Fruit fly (Drosophila melanogaster) whole organism, adult: ENCODE measurements around the gene Ubr3.

ENCODE experiments used
- CG11617 ChIP-seq: fragments of 200-800 bp; sonication (Bioruptor generic); optimal IDR thresholded peaks from 2 replicates; lab custom pipeline; 2017; ENCODE audit warnings: mild to moderate bottlenecking, missing biosample characterization, missing genetic modification reagents, missing genetic modification characterization
- CG12768 ChIP-seq: fragments of 200-800 bp; sonication (Bioruptor generic); optimal IDR thresholded peaks from 2 replicates; lab custom pipeline; 2017; ENCODE audit warnings: missing biosample characterization, missing genetic modification characterization, mild to moderate bottlenecking, moderate library complexity, missing genetic modification reagents
- CG14711 ChIP-seq: fragments of 200-800 bp; sonication (Bioruptor generic); optimal IDR thresholded peaks from 2 replicates; lab custom pipeline; 2018; ENCODE audit warnings: missing biosample characterization, mild to moderate bottlenecking, missing genetic modification characterization, moderate library complexity
- CG1620 ChIP-seq: fragments of 200-800 bp; sonication (Bioruptor generic); optimal IDR thresholded peaks from 2 replicates; lab custom pipeline; 2016; ENCODE audit warnings: missing biosample characterization, missing genetic modification characterization
- CG33017 ChIP-seq: fragments of 200-800 bp; sonication (Bioruptor generic); optimal IDR thresholded peaks from 2 replicates; lab custom pipeline; 2018; ENCODE audit warnings: missing biosample characterization, mild to moderate bottlenecking, missing genetic modification characterization, moderate library complexity
- CG5204 ChIP-seq: fragments of 200-800 bp; sonication (Bioruptor generic); optimal IDR thresholded peaks from 2 replicates; lab custom pipeline; 2016; ENCODE audit warnings: missing biosample characterization, missing genetic modification characterization
- CG7045 ChIP-seq: fragments of 200-800 bp; sonication (Bioruptor generic); optimal IDR thresholded peaks from 2 replicates; lab custom pipeline; 2017; ENCODE audit warnings: missing biosample characterization, mild to moderate bottlenecking, missing genetic modification characterization
- CG7101 ChIP-seq: fragments of 200-800 bp; sonication (Bioruptor generic); optimal IDR thresholded peaks from 2 replicates; lab custom pipeline; 2018; ENCODE audit warnings: missing biosample characterization, mild to moderate bottlenecking, missing genetic modification characterization, moderate library complexity
- Clk ChIP-seq: fragments of 200-800 bp; sonication (Bioruptor generic); optimal IDR thresholded peaks from 2 replicates; lab custom pipeline; 2017; ENCODE audit warnings: missing biosample characterization, missing genetic modification characterization
- Crg-1 ChIP-seq: fragments of 200-800 bp; sonication (Bioruptor generic); optimal IDR thresholded peaks from 2 replicates; lab custom pipeline; 2016; ENCODE audit warnings: missing biosample characterization, missing genetic modification characterization
- Hr96 ChIP-seq: fragments of 200-800 bp; sonication (Bioruptor generic); optimal IDR thresholded peaks from 2 replicates; lab custom pipeline; 2016; ENCODE audit warnings: missing biosample characterization, missing genetic modification characterization
- Mnt ChIP-seq: fragments of 200-800 bp; sonication (Bioruptor generic); optimal IDR thresholded peaks from 2 replicates; lab custom pipeline; 2016; ENCODE audit warnings: missing biosample characterization, mild to moderate bottlenecking, missing genetic modification characterization
- bab1 ChIP-seq: fragments of 200-800 bp; sonication (Bioruptor generic); optimal IDR thresholded peaks from 3 replicates; lab custom pipeline; 2019; ENCODE audit warnings: missing biosample characterization, mild to moderate bottlenecking, missing genetic modification characterization, moderate library complexity
- cic ChIP-seq: fragments of 200-800 bp; sonication (Bioruptor generic); optimal IDR thresholded peaks from 2 replicates; lab custom pipeline; 2017; ENCODE audit warnings: missing biosample characterization, mild to moderate bottlenecking, missing genetic modification characterization, moderate library complexity
- cnc ChIP-seq, 2 experiments: fragments of >200 bp; optimal IDR thresholded peaks; 2 replicates each; lab custom pipeline; 2017
- kay ChIP-seq: fragments of 200-800 bp; sonication (Bioruptor generic); peaks from one replicate; lab custom pipeline; 2016; ENCODE audit warnings: missing biosample characterization, missing genetic modification characterization, borderline replicate concordance
- ovo ChIP-seq: fragments of 200-800 bp; sonication (Bioruptor generic); optimal IDR thresholded peaks from 2 replicates; lab custom pipeline; 2016; ENCODE audit warnings: missing biosample characterization, missing genetic modification characterization
- pad ChIP-seq: fragments of 200-800 bp; sonication (Bioruptor generic); optimal IDR thresholded peaks from 3 replicates; lab custom pipeline; 2017; ENCODE audit warnings: missing biosample characterization, missing genetic modification characterization, mild to moderate bottlenecking, moderate library complexity, missing genetic modification reagents
- tj ChIP-seq: fragments of 200-800 bp; sonication (Bioruptor generic); optimal IDR thresholded peaks from 3 replicates; lab custom pipeline; 2017; ENCODE audit warnings: missing biosample characterization, mild to moderate bottlenecking, missing genetic modification characterization, moderate library complexity
- toe ChIP-seq: fragments of 200-800 bp; sonication (Bioruptor generic); optimal IDR thresholded peaks from 2 replicates; lab custom pipeline; 2016; ENCODE audit warnings: missing biosample characterization, missing genetic modification characterization

Ubr3 gene

dm6 chrX:7937588-7938481 lies 2.1 kb downstream of the Ubr3 start:
- TF ChIP-seq bab1 (GFP tag; lab: Kevin White, UChicago) (peak; percentile 64), toe (GFP tag; lab: Kevin White, UChicago) (peak; percentile 60), CG12768 (GFP tag; lab: Kevin White, UChicago) (peak; percentile 73), cic (GFP tag; lab: Kevin White, UChicago) (no peak), pad (GFP tag; lab: Kevin White, UChicago) (peak; percentile 89), CG14711 (peak; percentile 50), Hr96 (GFP tag; lab: Kevin White, UChicago) (peak; percentile 94), Clk (GFP tag; lab: Kevin White, UChicago) (peak; percentile 71), Mnt (GFP tag; lab: Kevin White, UChicago) (peak; percentile 69), cnc (optimal IDR thresholded peaks at IDR 0.05; lab: Kevin White, UChicago) (no peak), CG11617 (GFP tag; lab: Kevin White, UChicago) (peak; percentile 92), Crg-1 (GFP tag; lab: Kevin White, UChicago) (peak; percentile 79), CG5204 (GFP tag; lab: Kevin White, UChicago) (peak; percentile 83), tj (GFP tag; lab: Kevin White, UChicago) (peak; percentile 85), CG7101 (peak; percentile 75), CG1620 (GFP tag; lab: Kevin White, UChicago) (peak; percentile 79), CG33017 (no peak), CG7045 (GFP tag; lab: Kevin White, UChicago) (peak; percentile 86), ovo (GFP tag; lab: Kevin White, UChicago) (no peak), kay (no peak)

- TF ChIP-seq Hr96 (GFP tag; lab: Kevin White, UChicago): no peak
- peak; percentile 100 for TF ChIP-seq ovo (GFP tag; lab: Kevin White, UChicago)
- no peak for TF ChIP-seq CG11617 (GFP tag; lab: Kevin White, UChicago)
- peak; percentile 38 for TF ChIP-seq pad (GFP tag; lab: Kevin White, UChicago)
- no peak for TF ChIP-seq CG33017
- no peak for TF ChIP-seq CG12768 (GFP tag; lab: Kevin White, UChicago)
- no peak for TF ChIP-seq kay
- TF ChIP-seq cic (GFP tag; lab: Kevin White, UChicago): no peak
- no peak for TF ChIP-seq toe (GFP tag; lab: Kevin White, UChicago)
- no peak for TF ChIP-seq Clk (GFP tag; lab: Kevin White, UChicago)
- TF ChIP-seq CG5204 (GFP tag; lab: Kevin White, UChicago): peak; percentile 14
- no peak for TF ChIP-seq CG14711
- no peak for TF ChIP-seq Mnt (GFP tag; lab: Kevin White, UChicago)
- no peak for TF ChIP-seq CG1620 (GFP tag; lab: Kevin White, UChicago)
- TF ChIP-seq tj (GFP tag; lab: Kevin White, UChicago): no peak
- TF ChIP-seq cnc (optimal IDR thresholded peaks at IDR 0.05; lab: Kevin White, UChicago): no peak
- TF ChIP-seq CG7101: no peak
- no peak for TF ChIP-seq bab1 (GFP tag; lab: Kevin White, UChicago)
- peak; percentile 33 for TF ChIP-seq Crg-1 (GFP tag; lab: Kevin White, UChicago)
- TF ChIP-seq CG7045 (GFP tag; lab: Kevin White, UChicago): no peak
Observed at dm6 chrX:7938482-7938804, 2.7 kb downstream of the Ubr3 start.

dm6 chrX:7944151-7944713 lies 8.5 kb downstream of the Ubr3 start:
- no peak for TF ChIP-seq CG11617 (GFP tag; lab: Kevin White, UChicago)
- no peak for TF ChIP-seq Crg-1 (GFP tag; lab: Kevin White, UChicago)
- TF ChIP-seq tj (GFP tag; lab: Kevin White, UChicago): no peak
- TF ChIP-seq Hr96 (GFP tag; lab: Kevin White, UChicago): no peak
- no peak for TF ChIP-seq CG14711
- TF ChIP-seq toe (GFP tag; lab: Kevin White, UChicago): no peak
- TF ChIP-seq pad (GFP tag; lab: Kevin White, UChicago): no peak
- no peak for TF ChIP-seq cic (GFP tag; lab: Kevin White, UChicago)
- no peak for TF ChIP-seq kay
- no peak for TF ChIP-seq CG33017
- no peak for TF ChIP-seq cnc (optimal IDR thresholded peaks at IDR 0.05; lab: Kevin White, UChicago)

DNA sequence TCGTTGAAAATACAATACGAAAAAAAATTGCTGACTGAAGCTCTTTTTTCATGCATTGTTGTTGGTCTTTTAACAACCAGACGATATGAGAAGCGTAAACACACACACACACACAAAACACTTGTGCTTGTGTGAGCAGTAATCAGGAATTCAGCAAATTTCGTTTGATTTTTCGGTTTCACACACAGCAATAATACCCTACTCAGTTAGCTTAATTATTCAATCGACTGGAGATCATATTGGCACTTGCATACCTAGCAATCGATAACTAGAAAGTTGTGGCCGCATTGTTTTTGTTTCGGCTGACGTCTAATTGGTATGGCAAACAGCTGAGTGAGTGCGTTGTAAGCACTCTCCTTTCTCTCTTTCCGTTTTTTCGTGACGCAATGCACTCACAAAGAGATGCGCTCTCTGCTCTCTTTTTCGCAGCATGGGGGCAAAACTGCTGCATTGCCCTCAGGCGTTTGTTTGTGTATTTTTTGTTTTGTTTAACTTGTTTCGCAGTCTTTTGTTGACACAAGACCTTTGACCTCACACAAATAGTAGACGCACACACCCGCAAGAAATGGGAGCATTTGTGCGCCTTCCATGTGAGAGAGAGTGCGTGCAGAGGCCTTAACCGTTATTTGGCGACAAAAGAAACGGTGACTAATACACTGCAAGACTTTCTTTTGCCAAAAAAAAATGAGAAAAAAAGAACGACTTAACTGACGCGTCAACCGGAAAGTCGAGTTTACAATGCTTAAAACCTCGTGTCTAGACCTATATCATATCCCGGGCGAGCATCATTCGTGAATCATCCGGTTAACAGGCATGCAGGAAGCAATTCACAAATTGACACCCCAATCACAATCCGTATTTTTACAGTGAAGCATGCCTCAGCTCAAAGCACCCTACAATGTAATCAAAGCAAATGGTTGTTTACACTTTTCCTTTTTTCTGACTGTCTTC lies 9.4 kb downstream of the Ubr3 start:
- TF ChIP-seq CG33017 (no peak), cnc (optimal IDR thresholded peaks at IDR 0.05; lab: Kevin White, UChicago) (no peak), CG7045 (GFP tag; lab: Kevin White, UChicago) (peak; percentile 33), pad (GFP tag; lab: Kevin White, UChicago) (peak; percentile 61), kay (no peak), CG5204 (GFP tag; lab: Kevin White, UChicago) (no peak), CG14711 (peak; percentile 53), CG7101 (peak; percentile 37), ovo (GFP tag; lab: Kevin White, UChicago) (peak; percentile 95), Clk (GFP tag; lab: Kevin White, UChicago) (no peak), tj (GFP tag; lab: Kevin White, UChicago) (peak; percentile 100), Mnt (GFP tag; lab: Kevin White, UChicago) (no peak), bab1 (GFP tag; lab: Kevin White, UChicago) (peak; percentile 72), Crg-1 (GFP tag; lab: Kevin White, UChicago) (no peak), toe (GFP tag; lab: Kevin White, UChicago) (peak; percentile 24), CG1620 (GFP tag; lab: Kevin White, UChicago) (no peak), CG11617 (GFP tag; lab: Kevin White, UChicago) (peak; percentile 15), CG12768 (GFP tag; lab: Kevin White, UChicago) (no peak), cic (GFP tag; lab: Kevin White, UChicago) (peak; percentile 73), Hr96 (GFP tag; lab: Kevin White, UChicago) (no peak)
